Worm (Caenorhabditis elegans) whole organism, mixed stage, embryonic: ENCODE results near the gene F20A1.4.

Source experiments
- M03D4.4 ChIP-seq: sonication (generic microtip); optimal IDR thresholded peaks from 2 replicates; lab custom pipeline; 2017; ENCODE audit warnings: mild to moderate bottlenecking, missing genetic modification characterization, missing compliant biosample characterization
- bed-3 ChIP-seq: fragments of 200-800 bp; sonication (Bioruptor generic); optimal IDR thresholded peaks from 3 replicates; lab custom pipeline; 2018; ENCODE audit warnings: mild to moderate bottlenecking, missing genetic modification characterization, moderate library complexity, missing compliant biosample characterization
- ceh-39 ChIP-seq: fragments of 150-350 bp; optimal IDR thresholded peaks from 2 replicates; lab custom pipeline; 2014; ENCODE audit warnings: missing biosample characterization, missing genetic modification characterization
- ces-1 ChIP-seq: fragments of 150-350 bp; optimal IDR thresholded peaks from 2 replicates; lab custom pipeline; 2014; ENCODE audit warnings: missing biosample characterization, missing genetic modification reagents, missing genetic modification characterization
- cnd-1 ChIP-seq: fragments of 200-800 bp; sonication (Bioruptor generic); optimal IDR thresholded peaks from 2 replicates; lab custom pipeline; 2018; ENCODE audit warnings: mild to moderate bottlenecking, missing genetic modification characterization, missing compliant biosample characterization
- drap-1 ChIP-seq: fragments of 200-800 bp; sonication (Bioruptor generic); optimal IDR thresholded peaks from 3 replicates; lab custom pipeline; 2018; ENCODE audit warnings: mild to moderate bottlenecking, missing genetic modification characterization, missing compliant biosample characterization
- elt-1 ChIP-seq: sonication (generic microtip); optimal IDR thresholded peaks from 2 replicates; lab custom pipeline; 2017; ENCODE audit warnings: missing genetic modification characterization, mild to moderate bottlenecking, missing compliant biosample characterization, antibody characterized with exemption, moderate library complexity, borderline replicate concordance; ENCODE audit not compliant: insufficient read depth
- elt-3 ChIP-seq: fragments of 150-350 bp; optimal IDR thresholded peaks from 2 replicates; lab custom pipeline; 2014; ENCODE audit warnings: missing biosample characterization, missing genetic modification characterization
- flh-1 ChIP-seq: fragments of 200-800 bp; sonication (Bioruptor generic); optimal IDR thresholded peaks from 2 replicates; lab custom pipeline; 2018; ENCODE audit warnings: mild to moderate bottlenecking, missing genetic modification characterization, moderate library complexity, missing compliant biosample characterization
- ham-2 ChIP-seq: fragments of 200-800 bp; sonication (Bioruptor generic); optimal IDR thresholded peaks from 2 replicates; lab custom pipeline; 2018; ENCODE audit warnings: mild to moderate bottlenecking, missing genetic modification characterization, missing compliant biosample characterization
- hlh-1 ChIP-seq: fragments of 150-350 bp; optimal IDR thresholded peaks from 2 replicates; lab custom pipeline; 2014; ENCODE audit warnings: missing biosample characterization, missing genetic modification reagents, missing genetic modification characterization
- lin-13 ChIP-seq: fragments of 150-350 bp; optimal IDR thresholded peaks from 2 replicates; lab custom pipeline; 2014; ENCODE audit warnings: missing biosample characterization, missing genetic modification characterization
- lin-32 ChIP-seq: fragments of 200-800 bp; sonication (Bioruptor generic); optimal IDR thresholded peaks from 2 replicates; lab custom pipeline; 2018; ENCODE audit warnings: mild to moderate bottlenecking, missing genetic modification characterization, missing compliant biosample characterization
- lsy-2 ChIP-seq: fragments of 150-350 bp; optimal IDR thresholded peaks from 2 replicates; lab custom pipeline; 2014; ENCODE audit warnings: missing biosample characterization, missing genetic modification characterization
- mab-5 ChIP-seq: fragments of 150-350 bp; optimal IDR thresholded peaks from 2 replicates; lab custom pipeline; 2014; ENCODE audit warnings: missing biosample characterization, missing genetic modification characterization
- mep-1 ChIP-seq: fragments of 150-350 bp; optimal IDR thresholded peaks from 2 replicates; lab custom pipeline; 2017; ENCODE audit warnings: missing biosample characterization, missing genetic modification reagents, missing genetic modification characterization, inconsistent platforms
- mls-2 ChIP-seq: sonication (generic microtip); optimal IDR thresholded peaks from 2 replicates; lab custom pipeline; 2016; ENCODE audit warnings: mild to moderate bottlenecking, missing genetic modification characterization, moderate library complexity, missing compliant biosample characterization
- nhr-2 ChIP-seq: fragments of 150-350 bp; optimal IDR thresholded peaks from 2 replicates; lab custom pipeline; 2014; ENCODE audit warnings: missing biosample characterization, missing genetic modification characterization
- nhr-237 ChIP-seq: fragments of 150-350 bp; optimal IDR thresholded peaks from 2 replicates; lab custom pipeline; 2014; ENCODE audit warnings: missing biosample characterization, missing genetic modification characterization
- nhr-28 ChIP-seq: fragments of 150-350 bp; optimal IDR thresholded peaks from 2 replicates; lab custom pipeline; 2014; ENCODE audit warnings: missing biosample characterization, missing genetic modification characterization
- pha-4 ChIP-seq: fragments of 150-350 bp; optimal IDR thresholded peaks from 2 replicates; lab custom pipeline; 2018; ENCODE audit warnings: missing biosample characterization, missing genetic modification reagents, missing genetic modification characterization
- sem-2 ChIP-seq: fragments of 200-800 bp; sonication (Bioruptor generic); optimal IDR thresholded peaks from 2 replicates; lab custom pipeline; 2018; ENCODE audit warnings: mild to moderate bottlenecking, missing genetic modification characterization, missing compliant biosample characterization
- snpc-4 ChIP-seq: fragments of 150-350 bp; optimal IDR thresholded peaks from 2 replicates; lab custom pipeline; 2014; ENCODE audit warnings: missing biosample characterization, missing genetic modification characterization
- sptf-1 ChIP-seq: sonication (generic microtip); optimal IDR thresholded peaks from 2 replicates; lab custom pipeline; 2017; ENCODE audit warnings: mild to moderate bottlenecking, missing genetic modification characterization, moderate library complexity, missing compliant biosample characterization
- unc-120 ChIP-seq: sonication (generic microtip); optimal IDR thresholded peaks from 2 replicates; lab custom pipeline; 2017; ENCODE audit warnings: missing genetic modification characterization, missing compliant biosample characterization; ENCODE audit not compliant: poor library complexity, severe bottlenecking
- unc-39 ChIP-seq: fragments of 150-350 bp; optimal IDR thresholded peaks from 2 replicates; lab custom pipeline; 2014; ENCODE audit warnings: missing biosample characterization, missing genetic modification characterization
- unc-62 ChIP-seq: fragments of 150-350 bp; optimal IDR thresholded peaks from 2 replicates; lab custom pipeline; 2014; ENCODE audit warnings: missing biosample characterization, missing genetic modification reagents, missing genetic modification characterization
- zip-8 ChIP-seq: fragments of 150-350 bp; optimal IDR thresholded peaks from 2 replicates; lab custom pipeline; 2014; ENCODE audit warnings: missing biosample characterization, missing genetic modification characterization
- ztf-11 ChIP-seq: fragments of 150-350 bp; optimal IDR thresholded peaks from 2 replicates; lab custom pipeline; 2014; ENCODE audit warnings: missing biosample characterization, missing genetic modification characterization

F20A1.4 gene

ce11 chrV:7036475-7036874 is 14.8 kb upstream of the F20A1.4 start, which contains the start of gene twk-11:
twk-11 (minus strand) TSS chrV:7036575.
- no peak for TF ChIP-seq lin-32 (GFP tag; lab: Kevin White, UChicago)
- TF ChIP-seq pha-4 (tag; lab: Kevin White, UChicago) = peak; percentile 20
- TF ChIP-seq, all 35 proteins: peak for 1

- TF ChIP-seq nhr-2 (tag; lab: Kevin White, UChicago) (no peak), cnd-1 (tag; lab: Kevin White, UChicago) (no peak), zip-8 (tag; lab: Kevin White, UChicago) (no peak), ztf-11 (tag; lab: Kevin White, UChicago) (no peak), elt-3 (tag; lab: Kevin White, UChicago) (no peak), nhr-237 (tag; lab: Kevin White, UChicago) (no peak)
Measured at ce11 chrV:7027055-7027454, 5.4 kb upstream of the F20A1.4 start, which contains the start of gene F20A1.6. F20A1.6 (minus strand) TSS chrV:7027155.

- TF ChIP-seq ces-1 (GFP tag; lab: Kevin White, UChicago) (no peak), sptf-1 (tag; lab: Kevin White, UChicago) (no peak), elt-1 (no peak), hlh-1 (no peak), pha-4 (tag; lab: Kevin White, UChicago) (no peak), unc-62 (no peak), flh-1 (GFP tag; lab: Kevin White, UChicago) (no peak), cnd-1 (tag; lab: Kevin White, UChicago) (no peak), M03D4.4 (tag; lab: Kevin White, UChicago) (no peak), nhr-237 (tag; lab: Kevin White, UChicago) (no peak), drap-1 (GFP tag; lab: Kevin White, UChicago) (no peak), nhr-2 (tag; lab: Kevin White, UChicago) (no peak), sem-2 (GFP tag; lab: Kevin White, UChicago) (no peak), bed-3 (no peak), nhr-28 (no peak), mab-5 (tag; lab: Kevin White, UChicago) (no peak), unc-120 (tag; lab: Kevin White, UChicago) (no peak), lin-32 (GFP tag; lab: Kevin White, UChicago) (no peak), zip-8 (tag; lab: Kevin White, UChicago) (no peak)
Measured at ce11 chrV:7022981-7023380, 1.3 kb upstream of the F20A1.4 start.

- TF ChIP-seq ces-1 (GFP tag; lab: Kevin White, UChicago) (no peak), drap-1 (GFP tag; lab: Kevin White, UChicago) (no peak), lin-13 (tag; lab: Kevin White, UChicago) (no peak), snpc-4 (tag; lab: Kevin White, UChicago) (no peak), nhr-237 (tag; lab: Kevin White, UChicago) (no peak), zip-8 (tag; lab: Kevin White, UChicago) (no peak), M03D4.4 (tag; lab: Kevin White, UChicago) (no peak), mls-2 (tag; lab: Kevin White, UChicago) (no peak), lsy-2 (tag; lab: Kevin White, UChicago) (no peak), nhr-28 (no peak), ztf-11 (tag; lab: Kevin White, UChicago) (no peak), pha-4 (tag; lab: Kevin White, UChicago) (no peak), flh-1 (GFP tag; lab: Kevin White, UChicago) (no peak), unc-62 (no peak), sem-2 (GFP tag; lab: Kevin White, UChicago) (no peak), ham-2 (GFP tag; lab: Kevin White, UChicago) (no peak), sptf-1 (tag; lab: Kevin White, UChicago) (no peak)
Measured at ce11 chrV:7017059-7017458, 4.6 kb downstream of the F20A1.4 start, which contains the start of gene srsx-32. srsx-32 (plus strand) TSS chrV:7017359.

- TF ChIP-seq unc-120 (tag; lab: Kevin White, UChicago) (no peak), ceh-39 (tag; lab: Kevin White, UChicago) (no peak), pha-4 (tag; lab: Kevin White, UChicago) (no peak), unc-39 (no peak), ces-1 (GFP tag; lab: Kevin White, UChicago) (no peak), lin-32 (GFP tag; lab: Kevin White, UChicago) (no peak), elt-1 (no peak), mep-1 (tag; lab: Kevin White, UChicago) (no peak), elt-3 (tag; lab: Kevin White, UChicago) (no peak), flh-1 (GFP tag; lab: Kevin White, UChicago) (no peak)
Measured at ce11 chrV:7015872-7016271, 5.8 kb downstream of the F20A1.4 start, which contains the start of gene C33G8.13. C33G8.13 (minus strand) TSS chrV:7015972.
